Worm (Caenorhabditis elegans) whole organism, L1 larva: ENCODE data around the gene H29C22.1.

Experiments
- C04F5.9 ChIP-seq: sonication (generic microtip); optimal IDR thresholded peaks from 2 replicates; lab custom pipeline; 2016; ENCODE audit warnings: missing genetic modification characterization, missing compliant biosample characterization
- C34B4.2 ChIP-seq: sonication (generic microtip); optimal IDR thresholded peaks from 2 replicates; lab custom pipeline; 2017; ENCODE audit warnings: mild to moderate bottlenecking, missing genetic modification characterization, missing compliant biosample characterization
- F16B12.6 ChIP-seq: fragments of 150-350 bp; optimal IDR thresholded peaks from 2 replicates; lab custom pipeline; 2014; ENCODE audit warnings: missing biosample characterization, missing genetic modification characterization
- alr-1 ChIP-seq: fragments of 200-800 bp; sonication (Bioruptor generic); optimal IDR thresholded peaks from 2 replicates; lab custom pipeline; 2018; ENCODE audit warnings: borderline replicate concordance, mild to moderate bottlenecking, missing genetic modification characterization, missing compliant biosample characterization
- aly-2 ChIP-seq: fragments of 150-350 bp; optimal IDR thresholded peaks from 2 replicates; lab custom pipeline; 2014; ENCODE audit warnings: missing biosample characterization, missing genetic modification characterization
- blmp-1 ChIP-seq: fragments of 150-350 bp; optimal IDR thresholded peaks from 2 replicates; lab custom pipeline; 2014; ENCODE audit warnings: missing biosample characterization, missing genetic modification characterization
- ceh-63 ChIP-seq: fragments of 200-800 bp; sonication (Bioruptor generic); optimal IDR thresholded peaks from 2 replicates; lab custom pipeline; 2018; ENCODE audit warnings: mild to moderate bottlenecking, missing genetic modification characterization, missing compliant biosample characterization
- ceh-8 ChIP-seq: fragments of 200-800 bp; sonication (Bioruptor generic); optimal IDR thresholded peaks from 2 replicates; lab custom pipeline; 2018; ENCODE audit warnings: mild to moderate bottlenecking, missing genetic modification characterization, moderate library complexity, missing compliant biosample characterization
- ces-1 ChIP-seq: fragments of 150-350 bp; optimal IDR thresholded peaks from 2 replicates; lab custom pipeline; 2014; ENCODE audit warnings: missing biosample characterization, missing genetic modification reagents, missing genetic modification characterization
- dpl-1 ChIP-seq, 3 experiments: fragments of 150-350 bp in 2 of 3; sonication (generic microtip) in 1 of 3; optimal IDR thresholded peaks; 2 replicates each; lab custom pipeline; 2014 to 2017; ENCODE audit warnings: missing biosample characterization in 3 of 3, missing genetic modification characterization in 3 of 3, missing genetic modification reagents in 3 of 3
- efl-1 ChIP-seq, 4 experiments: fragments of 150-350 bp; optimal IDR thresholded peaks in 3 of 4; peaks in 1 of 4; 1 replicate in 1 of 4; 2 replicates in 3 of 4; lab custom pipeline; 2014; ENCODE audit warnings: missing biosample characterization in 2 of 4, missing genetic modification characterization in 2 of 4, missing genetic modification reagents in 2 of 4
- efl-3 ChIP-seq: fragments of 200-800 bp; sonication (Bioruptor generic); optimal IDR thresholded peaks from 2 replicates; lab custom pipeline; 2018; ENCODE audit warnings: mild to moderate bottlenecking, missing genetic modification characterization, missing compliant biosample characterization
- elt-3 ChIP-seq, 6 experiments: fragments of 150-350 bp in 1 of 6; sonication (generic microtip); optimal IDR thresholded peaks; 2 replicates each; lab custom pipeline; 2017 to 2018; ENCODE audit warnings: missing biosample characterization in 6 of 6, missing genetic modification characterization in 6 of 6, inconsistent platforms in 1 of 6
- fkh-8 ChIP-seq: sonication (generic microtip); optimal IDR thresholded peaks from 2 replicates; lab custom pipeline; 2016; ENCODE audit warnings: mild to moderate bottlenecking, missing genetic modification characterization, missing compliant biosample characterization
- fos-1 ChIP-seq: fragments of 150-350 bp; optimal IDR thresholded peaks from 2 replicates; lab custom pipeline; 2014; ENCODE audit warnings: missing biosample characterization, missing genetic modification characterization
- grh-1 ChIP-seq: fragments of 200-800 bp; sonication (Bioruptor generic); IDR thresholded peaks from 2 replicates; pipeline ENCODE4 v1.3.6; 2022; ENCODE audit warnings: missing genetic modification reagents, missing genetic modification characterization, missing compliant biosample characterization
- hlh-4 ChIP-seq: sonication (generic microtip); optimal IDR thresholded peaks from 2 replicates; lab custom pipeline; 2016; ENCODE audit warnings: mild to moderate bottlenecking, missing genetic modification characterization, missing compliant biosample characterization
- irx-1 ChIP-seq: sonication (generic microtip); optimal IDR thresholded peaks from 2 replicates; lab custom pipeline; 2016; ENCODE audit warnings: missing genetic modification characterization, missing compliant biosample characterization
- isw-1 ChIP-seq: fragments of 200-800 bp; sonication (Bioruptor generic); IDR thresholded peaks from 2 replicates; pipeline ENCODE4 v1.3.6; 2022; ENCODE audit warnings: missing genetic modification characterization, missing compliant biosample characterization
- lin-14 ChIP-seq: fragments of 200-800 bp; sonication (Bioruptor generic); optimal IDR thresholded peaks from 2 replicates; lab custom pipeline; 2018; ENCODE audit warnings: mild to moderate bottlenecking, missing genetic modification characterization, moderate library complexity, missing compliant biosample characterization
- lin-15B ChIP-seq: fragments of 150-350 bp; sonication (generic microtip); optimal IDR thresholded peaks from 3 replicates; lab custom pipeline; 2014; ENCODE audit warnings: missing biosample characterization, missing genetic modification characterization
- lin-35 ChIP-seq, 2 experiments: fragments of 150-350 bp; optimal IDR thresholded peaks; 2 replicates each; lab custom pipeline; 2014; ENCODE audit warnings: missing biosample characterization in 2 of 2, missing genetic modification characterization in 2 of 2, missing genetic modification reagents in 2 of 2
- lir-3 ChIP-seq: sonication (generic microtip); optimal IDR thresholded peaks from 2 replicates; lab custom pipeline; 2016; ENCODE audit warnings: mild to moderate bottlenecking, missing genetic modification characterization, moderate library complexity, missing compliant biosample characterization; ENCODE audit not compliant: poor library complexity
- lsy-2 ChIP-seq, 2 experiments: fragments of 150-350 bp; optimal IDR thresholded peaks; 2 replicates each; lab custom pipeline; 2014; ENCODE audit warnings: missing biosample characterization in 2 of 2, missing genetic modification characterization in 2 of 2
- mab-9 ChIP-seq: fragments of 200-800 bp; sonication (Bioruptor generic); IDR thresholded peaks from 2 replicates; pipeline ENCODE4 v1.3.6; 2022; ENCODE audit warnings: missing genetic modification reagents, missing genetic modification characterization, missing compliant biosample characterization
- mef-2 ChIP-seq: fragments of 150-350 bp; optimal IDR thresholded peaks from 2 replicates; lab custom pipeline; 2014; ENCODE audit warnings: missing biosample characterization, missing genetic modification characterization
- nhr-11 ChIP-seq: fragments of 150-350 bp; optimal IDR thresholded peaks from 2 replicates; lab custom pipeline; 2014; ENCODE audit warnings: missing biosample characterization, missing genetic modification characterization
- nhr-12 ChIP-seq: sonication (generic microtip); optimal IDR thresholded peaks from 2 replicates; lab custom pipeline; 2017; ENCODE audit warnings: missing biosample characterization, missing genetic modification characterization
- nhr-19 ChIP-seq: fragments of 200-800 bp; sonication (Bioruptor generic); conservative IDR thresholded peaks from 2 replicates; pipeline ENCODE4 v1.3.6; 2022; ENCODE audit warnings: missing genetic modification characterization, missing compliant biosample characterization
- nhr-20 ChIP-seq: sonication (generic microtip); optimal IDR thresholded peaks from 2 replicates; lab custom pipeline; 2016; ENCODE audit warnings: mild to moderate bottlenecking, missing genetic modification characterization, missing compliant biosample characterization
- nhr-47 ChIP-seq: sonication (generic microtip); optimal IDR thresholded peaks from 2 replicates; lab custom pipeline; 2016; ENCODE audit warnings: mild to moderate bottlenecking, missing genetic modification characterization, moderate library complexity, missing compliant biosample characterization
- nhr-71 ChIP-seq: sonication (generic microtip); optimal IDR thresholded peaks from 2 replicates; lab custom pipeline; 2016; ENCODE audit warnings: mild to moderate bottlenecking, missing genetic modification characterization, moderate library complexity, missing compliant biosample characterization
- nhr-76 ChIP-seq: sonication (generic microtip); optimal IDR thresholded peaks from 2 replicates; lab custom pipeline; 2017; ENCODE audit warnings: missing biosample characterization, missing genetic modification characterization
- nhr-77 ChIP-seq: fragments of 150-350 bp; optimal IDR thresholded peaks from 2 replicates; lab custom pipeline; 2014; ENCODE audit warnings: missing biosample characterization, missing genetic modification characterization
- nhr-85 ChIP-seq: sonication (generic microtip); peaks from one replicate; lab custom pipeline; 2016; ENCODE audit warnings: missing genetic modification characterization, inconsistent platforms, missing compliant biosample characterization
- pax-3 ChIP-seq: fragments of 200-800 bp; sonication (Bioruptor generic); optimal IDR thresholded peaks from 2 replicates; lab custom pipeline; 2018; ENCODE audit warnings: mild to moderate bottlenecking, missing genetic modification characterization, moderate library complexity, missing compliant biosample characterization
- pqm-1 ChIP-seq: sonication (generic microtip); optimal IDR thresholded peaks from 3 replicates; lab custom pipeline; 2017; ENCODE audit warnings: missing biosample characterization, missing genetic modification characterization
- skn-1 ChIP-seq: fragments of 150-350 bp; optimal IDR thresholded peaks from 2 replicates; lab custom pipeline; 2014; ENCODE audit warnings: missing biosample characterization, missing genetic modification characterization
- snu-23 ChIP-seq: sonication (generic microtip); optimal IDR thresholded peaks from 2 replicates; lab custom pipeline; 2016; ENCODE audit warnings: missing genetic modification characterization, missing compliant biosample characterization
- swsn-7 ChIP-seq: sonication (generic microtip); optimal IDR thresholded peaks from 2 replicates; lab custom pipeline; 2016; ENCODE audit warnings: missing genetic modification characterization, missing compliant biosample characterization
- tbx-2 ChIP-seq: sonication (generic microtip); optimal IDR thresholded peaks from 2 replicates; lab custom pipeline; 2016; ENCODE audit warnings: missing genetic modification characterization, missing compliant biosample characterization
- unc-130 ChIP-seq: fragments of 150-350 bp; optimal IDR thresholded peaks from 2 replicates; lab custom pipeline; 2017; ENCODE audit warnings: missing biosample characterization, missing genetic modification characterization, inconsistent platforms
- unc-62 ChIP-seq: fragments of 150-350 bp; optimal IDR thresholded peaks from 2 replicates; lab custom pipeline; 2014; ENCODE audit warnings: missing biosample characterization, missing genetic modification reagents, missing genetic modification characterization
- unc-86 ChIP-seq: sonication (generic microtip); optimal IDR thresholded peaks from 2 replicates; lab custom pipeline; 2016; ENCODE audit warnings: missing genetic modification characterization, missing compliant biosample characterization
- unc-98 ChIP-seq: fragments of 200-800 bp; sonication (Bioruptor generic); IDR thresholded peaks from 2 replicates; pipeline ENCODE4 v1.3.6; 2022; ENCODE audit warnings: missing genetic modification characterization, missing compliant biosample characterization
- xbp-1 ChIP-seq: sonication (generic microtip); optimal IDR thresholded peaks from 2 replicates; lab custom pipeline; 2016; ENCODE audit warnings: missing genetic modification characterization, missing compliant biosample characterization
- zag-1 ChIP-seq: fragments of 150-350 bp; optimal IDR thresholded peaks from 2 replicates; lab custom pipeline; 2014; ENCODE audit warnings: missing biosample characterization, missing genetic modification characterization

H29C22.1 gene

DNA sequence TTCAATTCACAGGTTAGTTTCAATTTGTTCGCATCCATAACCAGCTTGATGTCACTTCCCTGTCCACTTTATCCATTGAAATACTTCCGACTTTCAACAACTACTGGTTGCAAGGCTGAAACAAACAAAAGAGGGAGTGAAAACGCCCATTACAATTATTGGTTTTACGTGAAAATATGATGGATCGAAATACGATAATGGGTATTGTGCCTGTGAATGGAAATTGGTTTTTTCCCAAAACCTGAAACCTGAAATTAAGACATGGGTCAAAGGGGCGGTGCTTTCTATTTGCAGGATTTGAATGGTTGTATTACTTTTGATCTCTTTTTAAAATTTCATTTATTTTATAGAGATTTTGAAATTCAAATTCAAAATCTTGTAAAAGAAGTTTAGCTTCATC lies 12.3 kb downstream of the H29C22.1 start, which contains the start of gene B0416.2:
Gene B0416.2, plus strand, starts transcription at position 301 of the 400 bp plus-strand sequence.
- TF ChIP-seq pax-3 (tag; lab: Kevin White, UChicago) (no peak), skn-1 (tag; lab: Kevin White, UChicago) (no peak), ces-1 (GFP tag; lab: Kevin White, UChicago) (no peak), fkh-8 (tag; lab: Kevin White, UChicago) (no peak), efl-3 (GFP tag; lab: Kevin White, UChicago) (no peak), nhr-12 (tag; lab: Kevin White, UChicago) (no peak), alr-1 (no peak), nhr-76 (tag; lab: Kevin White, UChicago) (no peak)

DNA sequence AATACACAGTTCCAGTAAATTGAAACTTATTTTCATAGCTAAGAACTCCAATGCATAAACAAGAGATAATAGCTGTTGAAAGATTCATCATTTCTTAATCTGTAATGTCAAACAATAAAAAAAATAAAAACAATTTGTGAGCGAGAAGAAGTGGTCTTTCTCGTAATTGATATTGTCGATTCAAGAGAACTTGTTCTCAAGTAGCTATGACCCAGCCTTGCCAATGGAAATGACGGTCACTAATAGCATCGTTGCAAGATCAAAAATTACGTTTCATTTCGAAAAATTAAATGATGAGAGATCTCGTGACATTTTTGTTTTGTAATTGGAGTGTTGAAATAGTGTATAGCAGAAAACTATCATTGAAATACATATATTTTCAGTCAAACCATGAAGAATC lies 13.3 kb downstream of the H29C22.1 start, which contains the start of gene B0416.7:
Gene B0416.7, minus strand, starts transcription at position 101 of the 400 bp plus-strand sequence.
- peak; percentile 5 for TF ChIP-seq lin-14 (GFP tag; lab: Kevin White, UChicago)
- TF ChIP-seq nhr-85: peak; percentile 77
- no peak for TF ChIP-seq nhr-77 (tag; lab: Kevin White, UChicago)
- no peak for TF ChIP-seq efl-1 (optimal IDR thresholded peaks at IDR 0.05; lab: Kevin White, UChicago)
- peak in 1 of 2 experiments; percentile 36 for TF ChIP-seq efl-1 (GFP tag; optimal IDR thresholded peaks at IDR 0.05 in 1 of 2; lab: Kevin White, UChicago)

DNA sequence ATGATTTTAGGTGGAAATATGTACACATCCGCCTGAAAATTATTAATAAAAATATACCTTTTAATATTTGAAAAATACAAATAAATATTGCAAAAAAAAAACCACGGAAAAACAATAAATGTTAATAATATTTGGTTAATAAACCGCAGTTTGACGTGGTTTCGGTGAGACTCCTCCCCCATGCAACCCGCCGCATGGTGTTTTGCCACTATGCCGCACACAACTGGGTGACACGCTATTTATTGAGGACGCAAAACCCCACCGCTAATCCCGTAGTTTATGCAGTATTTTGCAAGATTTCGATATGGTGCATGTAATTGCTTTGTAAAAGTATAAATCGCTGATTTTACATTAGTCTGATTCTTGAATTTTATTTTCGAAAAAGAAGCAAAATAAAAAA lies 14.5 kb downstream of the H29C22.1 start, which contains the start of gene gly-13:
Gene gly-13, minus strand, starts transcription at position 32 of the 400 bp plus-strand sequence.
- TF ChIP-seq nhr-47: peak; percentile 32
- TF ChIP-seq grh-1 (GFP tag; lab: Robert Waterston, UW): no peak
- no peak for TF ChIP-seq nhr-11 (tag; lab: Kevin White, UChicago)
- TF ChIP-seq blmp-1 (tag; lab: Kevin White, UChicago): peak; percentile 26
- no peak for TF ChIP-seq pqm-1 (tag; lab: Kevin White, UChicago)
- peak; percentile 27 for TF ChIP-seq nhr-20 (tag; lab: Kevin White, UChicago)
- no peak for TF ChIP-seq C34B4.2 (tag; lab: Kevin White, UChicago)
- no peak for TF ChIP-seq ceh-63 (GFP tag; lab: Kevin White, UChicago)
- no peak for TF ChIP-seq fos-1 (tag; lab: Kevin White, UChicago)
- no peak for TF ChIP-seq nhr-77 (tag; lab: Kevin White, UChicago)
- TF ChIP-seq ceh-8 (GFP tag; lab: Kevin White, UChicago): no peak
- TF ChIP-seq F16B12.6 (tag; lab: Kevin White, UChicago): no peak
- TF ChIP-seq unc-86 (tag; lab: Kevin White, UChicago): no peak
- peak; percentile 33 for TF ChIP-seq swsn-7 (tag; lab: Kevin White, UChicago)
- no peak for TF ChIP-seq unc-98 (GFP tag; lab: Robert Waterston, UW)
- no peak for TF ChIP-seq lir-3
- TF ChIP-seq nhr-76 (tag; lab: Kevin White, UChicago): no peak
- TF ChIP-seq lin-15B: no peak
- peak; percentile 51 for TF ChIP-seq snu-23
- TF ChIP-seq unc-130: peak; percentile 60
- peak; percentile 33 for TF ChIP-seq xbp-1 (tag; lab: Kevin White, UChicago)
- TF ChIP-seq tbx-2: peak; percentile 17
- TF ChIP-seq mab-9 (GFP tag; lab: Robert Waterston, UW): no peak
- TF ChIP-seq irx-1 (tag; lab: Kevin White, UChicago): peak; percentile 5
- TF ChIP-seq C04F5.9 (tag; lab: Kevin White, UChicago): no peak
- TF ChIP-seq nhr-71: peak; percentile 49
- TF ChIP-seq hlh-4 (tag; lab: Kevin White, UChicago): no peak
- TF ChIP-seq unc-62 (GFP tag; lab: Kevin White, UChicago): no peak
- TF ChIP-seq lin-35 (GFP tag; optimal IDR thresholded peaks at IDR 0.05; lab: Kevin White, UChicago): peak in 1 of 2 experiments; percentile 33
- no peak for TF ChIP-seq nhr-12 (tag; lab: Kevin White, UChicago)
- TF ChIP-seq alr-1: no peak
- TF ChIP-seq isw-1 (GFP tag; lab: Robert Waterston, UW): no peak
- peak in 1 of 6 experiments; percentile 52 for TF ChIP-seq elt-3 (tag; optimal IDR thresholded peaks at IDR 0.05; lab: Kevin White, UChicago)
- peak; percentile 9 for TF ChIP-seq skn-1 (tag; lab: Kevin White, UChicago)
- peak in 1 of 3 experiments; percentile 10 for TF ChIP-seq dpl-1 (GFP tag; optimal IDR thresholded peaks at IDR 0.05; lab: Kevin White, UChicago)
- no peak for TF ChIP-seq zag-1 (tag; lab: Kevin White, UChicago)
- no peak for TF ChIP-seq aly-2 (tag; lab: Kevin White, UChicago)
- peak in 1 of 2 experiments; percentile 30 for TF ChIP-seq lsy-2 (tag; optimal IDR thresholded peaks at IDR 0.05; lab: Kevin White, UChicago)
- no peak for TF ChIP-seq efl-1 (optimal IDR thresholded peaks at IDR 0.05; lab: Kevin White, UChicago)
- TF ChIP-seq efl-1 (GFP tag; optimal IDR thresholded peaks at IDR 0.05 in 1 of 2; lab: Kevin White, UChicago): peak in 1 of 2 experiments; percentile 57
- TF ChIP-seq mef-2 (tag; lab: Kevin White, UChicago): no peak
- no peak for TF ChIP-seq pax-3 (tag; lab: Kevin White, UChicago)
- no peak; the same call in 1 of the 2 replicates for TF ChIP-seq nhr-19 (GFP tag; lab: Robert Waterston, UW)
